Fruit fly (Drosophila melanogaster): ENCODE measurements around the gene CG1607.

The CG1607 gene

dm6 chr3R:31381216-31381688 lies 657 bp upstream of the CG1607 start (continued):
- TF ChIP-seq CG15336 (GFP tag; IDR thresholded peaks at IDR 0.05), result peak; percentile 75
- peak; percentile 84 for TF ChIP-seq Sox102F (GFP tag; optimal IDR thresholded peaks at IDR 0.05)
- peak; percentile 73 for TF ChIP-seq Hr39 (GFP tag; optimal IDR thresholded peaks at IDR 0.05)
- TF ChIP-seq ss (GFP tag; optimal IDR thresholded peaks at IDR 0.05), result no peak
- TF ChIP-seq CG6808 (GFP tag; optimal IDR thresholded peaks at IDR 0.05), result peak; percentile 12
- peak; percentile 41 for TF ChIP-seq Ets21C (GFP tag; optimal IDR thresholded peaks at IDR 0.05)
- TF ChIP-seq Eip93F (GFP tag; optimal IDR thresholded peaks at IDR 0.05), result peak; percentile 48
- TF ChIP-seq CG8632 (GFP tag; optimal IDR thresholded peaks at IDR 0.05), result peak; percentile 65
- no peak for TF ChIP-seq CG8319 (GFP tag; optimal IDR thresholded peaks at IDR 0.05)
- peak; percentile 68 for TF ChIP-seq pdm3 (GFP tag; optimal IDR thresholded peaks at IDR 0.05)
- TF ChIP-seq topi (GFP tag; optimal IDR thresholded peaks at IDR 0.05), result peak; percentile 64
- peak; percentile 63 for TF ChIP-seq CG8119 (GFP tag; IDR thresholded peaks at IDR 0.05)
- no peak for TF ChIP-seq Lpt (GFP tag; optimal IDR thresholded peaks at IDR 0.05)
- TF ChIP-seq eg (GFP tag; IDR thresholded peaks at IDR 0.05), result peak; percentile 85
- TF ChIP-seq CG4318 (GFP tag; optimal IDR thresholded peaks at IDR 0.05), result peak; percentile 34
- TF ChIP-seq CG6163 (GFP tag; IDR thresholded peaks at IDR 0.05), result peak; percentile 51
- TF ChIP-seq Sox14 (GFP tag; optimal IDR thresholded peaks at IDR 0.05), result peak; percentile 79
- peak; percentile 55 for TF ChIP-seq achi (GFP tag; optimal IDR thresholded peaks at IDR 0.05)
- TF ChIP-seq Eip78C (GFP tag), result no peak
- peak; percentile 5 to 57 for TF ChIP-seq salr (GFP tag; optimal IDR thresholded peaks at IDR 0.05)
- TF ChIP-seq fd59A (GFP tag; optimal IDR thresholded peaks at IDR 0.05), result peak; percentile 39
- peak; percentile 64 for TF ChIP-seq dac (GFP tag; optimal IDR thresholded peaks at IDR 0.05)
- no peak for TF ChIP-seq Sox15 (GFP tag; optimal IDR thresholded peaks at IDR 0.05)
- peak; percentile 74 for TF ChIP-seq CG34406 (GFP tag; optimal IDR thresholded peaks at IDR 0.05)
- no peak for TF ChIP-seq CG9139 (GFP tag; optimal IDR thresholded peaks at IDR 0.05)
- peak; percentile 23 for TF ChIP-seq CG6276 (GFP tag; optimal IDR thresholded peaks at IDR 0.05)
- TF ChIP-seq fd85E (GFP tag; optimal IDR thresholded peaks at IDR 0.05), result no peak
- TF ChIP-seq CG11762 (GFP tag; optimal IDR thresholded peaks at IDR 0.05; ENCODE audit: insufficient read depth), result no peak
- TF ChIP-seq CG3919 (GFP tag; optimal IDR thresholded peaks at IDR 0.05), result no peak
- peak; percentile 61 for TF ChIP-seq CG16779 (tag; optimal IDR thresholded peaks at IDR 0.05)
- TF ChIP-seq CG31627 (GFP tag; optimal IDR thresholded peaks at IDR 0.05), result peak; percentile 60
- peak; percentile 67 for TF ChIP-seq net (GFP tag; optimal IDR thresholded peaks at IDR 0.05)
- TF ChIP-seq CG6854 (GFP tag; optimal IDR thresholded peaks at IDR 0.05), result no peak

dm6 chr3R:31384108-31384507 lies 2.2 kb downstream of the CG1607 start:
- TF ChIP-seq Eip78C (GFP tag), result peak; percentile 99
- peak; percentile 66 for TF ChIP-seq CG9139 (GFP tag; optimal IDR thresholded peaks at IDR 0.05)
- TF ChIP-seq Ets96B (tag; optimal IDR thresholded peaks at IDR 0.05), result peak; percentile 96
- peak; percentile 86 for TF ChIP-seq dsx (GFP tag; optimal IDR thresholded peaks at IDR 0.05; ENCODE audit: poor library complexity, severe bottlenecking)
- peak; percentile 66 for TF ChIP-seq fkh (GFP tag; optimal IDR thresholded peaks at IDR 0.05)
- TF ChIP-seq Lpt (GFP tag; optimal IDR thresholded peaks at IDR 0.05), result peak; percentile 96
- peak; percentile 99 for TF ChIP-seq dac (GFP tag; optimal IDR thresholded peaks at IDR 0.05)
- peak; percentile 99 for TF ChIP-seq acj6 (GFP tag; optimal IDR thresholded peaks at IDR 0.05)
- TF ChIP-seq Blimp-1 (GFP tag; optimal IDR thresholded peaks at IDR 0.05), result peak; percentile 93
- peak; percentile 99 for TF ChIP-seq Smox (GFP tag; optimal IDR thresholded peaks at IDR 0.05)
- peak; percentile 95 for TF ChIP-seq CG3032 (tag; optimal IDR thresholded peaks at IDR 0.05)
- peak; percentile 97 for TF ChIP-seq CG11902 (GFP tag; optimal IDR thresholded peaks at IDR 0.05)
- TF ChIP-seq Hr4 (GFP tag; optimal IDR thresholded peaks at IDR 0.05), result peak; percentile 98
- peak; percentile 98 for TF ChIP-seq Sox15 (GFP tag; optimal IDR thresholded peaks at IDR 0.05)
- TF ChIP-seq lz (GFP tag; optimal IDR thresholded peaks at IDR 0.05), result peak; percentile 100
- TF ChIP-seq Hr39 (GFP tag; optimal IDR thresholded peaks at IDR 0.05), result peak; percentile 99
- TF ChIP-seq svp (GFP tag), result peak; percentile 100
- peak; percentile 99 for TF ChIP-seq Eip75B (GFP tag; optimal IDR thresholded peaks at IDR 0.05)
- peak; percentile 99 for TF ChIP-seq Sox14 (GFP tag; optimal IDR thresholded peaks at IDR 0.05)
- peak; percentile 83 for TF ChIP-seq CG6808 (GFP tag; optimal IDR thresholded peaks at IDR 0.05)
- TF ChIP-seq salr (GFP tag; optimal IDR thresholded peaks at IDR 0.05), result peak; percentile 90 to 95
- TF ChIP-seq ss (GFP tag; optimal IDR thresholded peaks at IDR 0.05), result peak; percentile 71 to 86
- TF ChIP-seq net (GFP tag; optimal IDR thresholded peaks at IDR 0.05), result peak; percentile 98
- TF ChIP-seq vri (GFP tag; optimal IDR thresholded peaks at IDR 0.05), result peak; percentile 98
- peak; percentile 92 for TF ChIP-seq CG10669 (GFP tag; optimal IDR thresholded peaks at IDR 0.05)
- TF ChIP-seq fd59A (GFP tag; optimal IDR thresholded peaks at IDR 0.05), result peak; percentile 89
- TF ChIP-seq fd85E (GFP tag; optimal IDR thresholded peaks at IDR 0.05), result peak; percentile 93
- TF ChIP-seq OdsH (GFP tag; optimal IDR thresholded peaks at IDR 0.05), result peak; percentile 98
- TF ChIP-seq CG8632 (GFP tag; optimal IDR thresholded peaks at IDR 0.05), result peak; percentile 97
- peak; percentile 95 for TF ChIP-seq CG11762 (GFP tag; optimal IDR thresholded peaks at IDR 0.05; ENCODE audit: insufficient read depth)
- peak; percentile 99 for TF ChIP-seq cyc (GFP tag; optimal IDR thresholded peaks at IDR 0.05)

Data from whole organism, prepupa.